Fruit fly (Drosophila melanogaster): ENCODE results near the gene MED30.

The MED30 gene

DNA sequence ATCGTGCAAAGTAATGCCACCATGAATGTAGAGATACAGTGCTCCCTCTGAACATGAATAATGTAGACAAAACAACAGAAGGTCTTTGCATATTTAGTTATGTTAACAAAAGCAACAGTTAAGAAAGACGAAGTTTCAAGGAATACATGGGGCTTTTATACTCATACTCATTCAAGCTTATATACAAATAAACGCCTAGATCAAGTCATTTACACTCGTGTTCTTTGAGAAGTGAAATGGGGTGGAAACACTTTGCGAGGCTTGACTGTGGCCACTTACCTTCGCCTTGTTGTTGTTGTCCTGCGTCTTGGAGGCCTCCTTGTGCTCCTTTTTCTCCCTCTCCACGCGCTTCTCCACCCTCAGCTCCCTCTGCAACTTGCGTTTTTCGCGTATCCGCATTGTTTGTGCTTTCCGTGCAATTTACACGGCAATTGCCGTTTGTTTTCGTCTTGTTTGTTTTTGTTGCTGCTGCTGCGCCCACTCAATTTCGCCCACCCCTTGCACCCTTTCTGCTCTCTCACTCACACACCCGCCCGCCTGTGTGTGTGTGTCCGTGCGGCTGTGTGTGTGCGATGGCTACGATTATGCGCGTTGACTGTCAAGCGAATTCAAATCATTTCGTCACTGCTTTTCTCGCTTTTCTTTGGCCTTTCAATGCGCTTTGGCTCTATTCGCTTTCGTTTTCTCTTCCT, 31.0 kb upstream of the MED30 start:
- TF ChIP-seq topi (GFP tag; optimal IDR thresholded peaks at IDR 0.05) (no peak), CG10669 (GFP tag; optimal IDR thresholded peaks at IDR 0.05) (no peak), CG6808 (GFP tag; optimal IDR thresholded peaks at IDR 0.05) (no peak), lz (GFP tag; optimal IDR thresholded peaks at IDR 0.05) (no peak), Blimp-1 (GFP tag; optimal IDR thresholded peaks at IDR 0.05) (no peak), eg (GFP tag; IDR thresholded peaks at IDR 0.05) (0 out of 3 replicates have a peak, but pooled peaks have one; percentile 17), Hr39 (GFP tag; optimal IDR thresholded peaks at IDR 0.05) (no peak), achi (GFP tag; optimal IDR thresholded peaks at IDR 0.05) (no peak), CG11762 (GFP tag; optimal IDR thresholded peaks at IDR 0.05; ENCODE audit: insufficient read depth) (no peak), Lpt (GFP tag; optimal IDR thresholded peaks at IDR 0.05) (no peak), Eip93F (GFP tag; optimal IDR thresholded peaks at IDR 0.05) (no peak), ss (GFP tag; optimal IDR thresholded peaks at IDR 0.05) (no peak), CG32006 (GFP tag; optimal IDR thresholded peaks at IDR 0.05) (no peak), svp (GFP tag) (no peak), CG4318 (GFP tag; optimal IDR thresholded peaks at IDR 0.05) (no peak), CG15336 (GFP tag; IDR thresholded peaks at IDR 0.05) (no peak), CG8119 (GFP tag; IDR thresholded peaks at IDR 0.05) (no peak; the same call in 2 of the 3 replicates), Sox102F (GFP tag; optimal IDR thresholded peaks at IDR 0.05) (no peak), CG6276 (GFP tag; optimal IDR thresholded peaks at IDR 0.05) (no peak), CG6792 (GFP tag; optimal IDR thresholded peaks at IDR 0.05) (no peak), salr (GFP tag; optimal IDR thresholded peaks at IDR 0.05) (peak in 1 of 2 experiments; percentile 3), esn (GFP tag; optimal IDR thresholded peaks at IDR 0.05) (no peak), cyc (GFP tag; optimal IDR thresholded peaks at IDR 0.05) (no peak), Hr4 (GFP tag; optimal IDR thresholded peaks at IDR 0.05) (no peak), spab (GFP tag; optimal IDR thresholded peaks at IDR 0.05) (no peak), Hr38 (GFP tag; optimal IDR thresholded peaks at IDR 0.05) (no peak), pdm3 (GFP tag; optimal IDR thresholded peaks at IDR 0.05) (no peak), Smox (GFP tag; optimal IDR thresholded peaks at IDR 0.05) (no peak), fkh (GFP tag; optimal IDR thresholded peaks at IDR 0.05) (peak; percentile 24), vri (GFP tag; optimal IDR thresholded peaks at IDR 0.05) (no peak), CG6163 (GFP tag; IDR thresholded peaks at IDR 0.05) (peak; percentile 35; the same call in 1 of the 3 replicates), Ets96B (tag; optimal IDR thresholded peaks at IDR 0.05) (peak; percentile 19), CG31627 (GFP tag; optimal IDR thresholded peaks at IDR 0.05) (no peak), OdsH (GFP tag; optimal IDR thresholded peaks at IDR 0.05) (no peak), CG6854 (GFP tag; optimal IDR thresholded peaks at IDR 0.05) (no peak), Sox15 (GFP tag; optimal IDR thresholded peaks at IDR 0.05) (no peak), CG11294 (GFP tag; IDR thresholded peaks at IDR 0.05) (no peak), Eip78C (GFP tag) (peak; percentile 51), Met (GFP tag; optimal IDR thresholded peaks at IDR 0.05) (no peak), CG8319 (GFP tag; optimal IDR thresholded peaks at IDR 0.05) (no peak), CG11902 (GFP tag; optimal IDR thresholded peaks at IDR 0.05) (no peak), fd85E (GFP tag; optimal IDR thresholded peaks at IDR 0.05) (no peak), dsx (GFP tag; optimal IDR thresholded peaks at IDR 0.05; ENCODE audit: poor library complexity, severe bottlenecking) (no peak), CG3919 (GFP tag; optimal IDR thresholded peaks at IDR 0.05) (no peak), CG9139 (GFP tag; optimal IDR thresholded peaks at IDR 0.05) (no peak), acj6 (GFP tag; optimal IDR thresholded peaks at IDR 0.05) (no peak), CG8632 (GFP tag; optimal IDR thresholded peaks at IDR 0.05) (no peak), Ets21C (GFP tag; optimal IDR thresholded peaks at IDR 0.05) (no peak), fd59A (GFP tag; optimal IDR thresholded peaks at IDR 0.05) (peak; percentile 15), net (GFP tag; optimal IDR thresholded peaks at IDR 0.05) (no peak), CG10631 (GFP tag; optimal IDR thresholded peaks at IDR 0.05) (no peak), Gug (GFP tag; IDR thresholded peaks at IDR 0.05) (no peak)

Data from whole organism, prepupa.